Worm (Caenorhabditis elegans): ENCODE measurements around the gene C53C11.4.

DNA sequence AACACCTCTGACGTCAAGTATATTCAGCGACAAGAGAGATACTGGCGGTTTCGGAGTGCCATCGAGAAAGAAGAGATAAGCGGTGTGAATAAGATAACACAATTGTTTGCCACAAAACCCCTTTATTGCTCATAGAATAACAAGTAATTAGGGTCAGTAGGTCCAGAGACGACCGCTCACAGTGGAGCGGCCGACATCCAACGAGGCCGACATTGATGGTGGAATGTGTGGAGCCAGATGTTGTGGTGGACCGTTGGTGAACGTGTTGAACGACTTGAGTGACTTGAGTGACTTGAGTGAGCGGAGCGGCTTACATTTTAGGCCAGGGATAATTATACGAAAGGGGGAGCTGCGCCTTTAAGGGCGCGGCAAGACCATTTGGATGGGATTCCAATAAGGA lies 10.0 kb upstream of the C53C11.4 start:
- TF ChIP-seq jun-1 (tag; optimal IDR thresholded peaks at IDR 0.05): no peak
- TF ChIP-seq aha-1 (tag; optimal IDR thresholded peaks at IDR 0.05): no peak
- no peak for TF ChIP-seq ets-5 (GFP tag; IDR thresholded peaks at IDR 0.05)
- TF ChIP-seq lsy-2 (tag; optimal IDR thresholded peaks at IDR 0.05): no peak
- TF ChIP-seq mdl-1 (tag; optimal IDR thresholded peaks at IDR 0.05): no peak
- no peak for TF ChIP-seq dpl-1 (GFP tag; optimal IDR thresholded peaks at IDR 0.05)
- TF ChIP-seq lin-13 (GFP tag; optimal IDR thresholded peaks at IDR 0.05): no peak
- TF ChIP-seq egl-27 (tag; optimal IDR thresholded peaks at IDR 0.05): no peak
- TF ChIP-seq fkh-4 (tag; optimal IDR thresholded peaks at IDR 0.05; ENCODE audit: borderline replicate concordance): no peak
- no peak for TF ChIP-seq sptf-1 (tag; optimal IDR thresholded peaks at IDR 0.05)
- no peak for TF ChIP-seq hlh-17 (GFP tag; optimal IDR thresholded peaks at IDR 0.05; ENCODE audit: borderline replicate concordance)
- no peak for TF ChIP-seq lin-15B (tag; optimal IDR thresholded peaks at IDR 0.05)
- TF ChIP-seq zag-1 (tag; optimal IDR thresholded peaks at IDR 0.05): no peak

Data from whole organism, L1 larva.